Worm (Caenorhabditis elegans) whole organism, L4/young adult: Measurements from ENCODE around the gene F23H12.3.

Experiments
- W03F9.2 ChIP-seq: fragments of 150-350 bp; optimal IDR thresholded peaks from 2 replicates; lab custom pipeline; 2014; ENCODE audit warnings: missing biosample characterization, missing genetic modification characterization
- dao-5 ChIP-seq: sonication (generic microtip); optimal IDR thresholded peaks from 2 replicates; lab custom pipeline; 2016; ENCODE audit warnings: missing genotype, missing genetic modification characterization, moderate library complexity, missing compliant biosample characterization
- him-1 ChIP-seq: sonication (generic microtip); optimal IDR thresholded peaks from 2 replicates; lab custom pipeline; 2016; ENCODE audit warnings: missing genotype, missing genetic modification reagents, missing genetic modification characterization, missing compliant biosample characterization

DNA sequence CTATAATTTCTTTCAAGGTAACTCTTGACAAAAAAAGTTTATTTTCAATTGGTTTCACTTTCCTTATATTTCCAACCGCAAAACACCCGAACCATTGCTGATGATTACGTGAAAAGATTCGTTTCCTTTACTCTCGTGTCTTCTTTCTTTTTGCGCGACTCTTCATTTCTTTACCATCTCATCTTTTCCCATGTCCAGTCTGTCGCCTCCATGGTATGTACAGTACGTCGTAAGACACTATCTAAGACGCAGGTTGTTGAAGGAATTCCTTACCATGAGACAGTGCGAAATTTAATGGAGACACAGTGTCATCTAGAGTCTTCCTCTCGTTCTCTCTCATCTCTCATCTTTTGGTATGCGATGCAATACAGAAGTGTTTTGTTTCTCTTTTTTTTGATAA, 44.8 kb upstream of the F23H12.3 start:
- TF ChIP-seq him-1 (tag; lab: Kevin White, UChicago) (no peak), dao-5 (tag; lab: Kevin White, UChicago) (no peak), W03F9.2 (tag; lab: Kevin White, UChicago) (no peak)
